Worm (Caenorhabditis elegans): ENCODE results near the gene laf-1.
A peak's percentile ranks its signal among the peaks of the same experiment; 100 is the strongest.

Gene laf-1

DNA sequence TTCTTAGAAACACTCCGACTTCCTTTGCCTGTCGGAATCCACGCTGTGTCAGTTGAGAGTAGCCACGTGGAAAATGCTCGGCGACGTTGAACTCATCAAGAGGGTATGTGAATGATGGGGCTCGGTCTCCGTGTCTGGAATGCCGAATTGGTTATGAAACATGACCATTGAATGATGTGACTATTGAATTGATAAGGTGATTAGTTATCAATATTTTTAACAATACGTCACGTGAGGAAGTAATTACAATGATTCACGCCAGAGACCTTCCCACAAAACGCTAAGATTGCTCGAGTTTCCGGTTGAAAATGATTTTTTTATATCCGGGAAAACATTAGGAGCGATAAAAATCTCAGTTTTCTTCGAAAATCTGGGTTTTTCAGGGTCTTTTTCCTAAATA is 19.5 kb downstream of the laf-1 start (continued):
- TF ChIP-seq vab-7 (GFP tag; IDR thresholded peaks at IDR 0.05) (no peak), unc-39 (tag; optimal IDR thresholded peaks at IDR 0.05) (no peak), F26F4.8 (GFP tag; conservative IDR thresholded peaks at IDR 0.05) (no peak), nhr-6 (tag; optimal IDR thresholded peaks at IDR 0.05) (no peak), ceh-62 (tag; optimal IDR thresholded peaks at IDR 0.05) (no peak), nhr-28 (tag; optimal IDR thresholded peaks at IDR 0.05) (peak; percentile 49), pqm-1 (tag; optimal IDR thresholded peaks at IDR 0.05) (peak; percentile 31), D1046.2 (GFP tag; IDR thresholded peaks at IDR 0.05) (no peak), unc-130 (GFP tag; optimal IDR thresholded peaks at IDR 0.05) (no peak), lin-38 (GFP tag; IDR thresholded peaks at IDR 0.05) (peak; percentile 21; the same call in 1 of the 2 replicates), Y5F2A.4 (GFP tag; optimal IDR thresholded peaks at IDR 0.05) (no peak), lin-39 (tag; optimal IDR thresholded peaks at IDR 0.05) (no peak), ces-1 (GFP tag; optimal IDR thresholded peaks at IDR 0.05) (no peak), ztf-11 (tag; optimal IDR thresholded peaks at IDR 0.05) (no peak), daf-8 (GFP tag; IDR thresholded peaks at IDR 0.05) (no peak), unc-62 (GFP tag; optimal IDR thresholded peaks at IDR 0.05 in 1 of 2) (no peak), unc-62 (tag; optimal IDR thresholded peaks at IDR 0.05) (no peak), ZK337.2 (GFP tag; IDR thresholded peaks at IDR 0.05) (no peak), lin-13 (GFP tag; optimal IDR thresholded peaks at IDR 0.05) (no peak), zfp-3 (GFP tag; conservative IDR thresholded peaks at IDR 0.05) (no peak), snpc-4 (tag; optimal IDR thresholded peaks at IDR 0.05) (no peak), ama-1 (optimal IDR thresholded peaks at IDR 0.05) (no peak), egl-43 (GFP tag; IDR thresholded peaks at IDR 0.05) (no peak), zag-1 (tag; optimal IDR thresholded peaks at IDR 0.05) (no peak), T20F7.1 (GFP tag; optimal IDR thresholded peaks at IDR 0.05) (no peak), Y48G9A.11 (GFP tag; IDR thresholded peaks at IDR 0.05) (no peak), gei-8 (GFP tag; optimal IDR thresholded peaks at IDR 0.05) (no peak), nhr-76 (tag; optimal IDR thresholded peaks at IDR 0.05) (no peak)

DNA sequence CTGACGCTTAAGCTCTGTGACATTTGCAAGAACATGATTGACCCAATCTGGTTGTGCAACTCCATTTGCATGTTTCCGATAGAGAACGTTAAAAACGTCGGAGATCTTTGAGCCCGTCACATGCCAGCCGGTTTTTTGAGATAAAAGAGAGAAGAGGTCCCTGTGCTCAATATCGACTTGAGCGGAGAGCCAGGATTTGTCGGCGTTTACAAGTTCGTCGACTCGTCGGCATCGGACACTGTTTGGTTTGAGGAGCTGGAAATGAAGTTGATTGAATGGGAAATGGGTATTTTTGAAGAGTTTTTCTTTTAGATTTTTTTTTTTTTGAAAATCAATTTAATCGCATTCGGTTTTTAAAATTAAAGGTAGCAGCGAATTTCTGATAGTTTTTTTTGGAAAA is 20.8 kb downstream of the laf-1 start:
- TF ChIP-seq aha-1 (tag) = peak; percentile 53
- TF ChIP-seq daf-8 (GFP tag; IDR thresholded peaks at IDR 0.05) = no peak
- TF ChIP-seq lin-39 (tag; optimal IDR thresholded peaks at IDR 0.05) = no peak
- TF ChIP-seq php-3 (GFP tag; IDR thresholded peaks at IDR 0.05) = no peak
- no peak for TF ChIP-seq nhr-28 (tag; optimal IDR thresholded peaks at IDR 0.05)

DNA sequence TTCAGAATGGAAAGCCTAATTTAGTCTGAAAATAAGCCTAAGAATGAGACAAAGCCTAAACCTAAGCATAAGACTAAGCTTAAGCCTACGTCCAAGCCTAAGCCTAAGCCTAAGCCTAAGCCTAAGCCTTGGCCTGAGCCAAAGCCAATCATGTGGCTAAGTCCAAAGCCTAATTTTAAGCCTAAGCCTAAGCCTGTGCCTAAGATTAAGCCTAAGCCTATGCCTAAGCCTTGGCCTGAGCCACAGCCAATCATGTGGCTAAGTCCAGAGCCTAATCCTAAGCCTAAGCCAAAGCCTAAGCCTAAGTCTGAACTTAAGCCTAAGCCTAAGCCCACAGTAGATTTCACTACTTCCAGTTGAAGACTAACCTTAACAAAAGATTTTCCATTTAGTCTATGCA is 21.4 kb downstream of the laf-1 start:
- TF ChIP-seq Y105C5A.15 (GFP tag; IDR thresholded peaks at IDR 0.05) = 0 out of 2 replicates have a peak, but pooled peaks have one; percentile 34
- TF ChIP-seq nhr-111 (GFP tag; optimal IDR thresholded peaks at IDR 0.05) = no peak
- 0 out of 2 replicates have a peak, but pooled peaks have one; percentile 7 for TF ChIP-seq madf-9 (GFP tag; conservative IDR thresholded peaks at IDR 0.05)

DNA sequence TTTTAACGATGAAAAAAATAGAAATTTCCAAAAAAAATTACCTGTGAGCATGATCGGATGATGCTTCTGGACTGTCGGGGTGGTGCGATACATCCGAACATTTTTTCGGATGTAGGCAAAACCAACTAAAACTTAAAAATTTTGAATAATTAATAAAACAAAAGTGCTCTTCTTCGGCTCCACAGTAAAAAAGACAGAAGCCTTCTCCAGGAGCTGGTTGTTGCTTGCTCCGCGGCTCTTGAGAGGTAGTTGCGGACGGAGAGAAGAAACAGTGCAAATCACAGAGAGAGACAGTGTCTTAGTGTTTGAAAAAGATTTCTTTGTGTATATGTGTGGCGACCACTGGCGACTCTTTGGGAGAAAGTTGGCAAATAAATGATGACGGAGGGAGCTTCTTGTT is 22.6 kb downstream of the laf-1 start, which contains the start of gene gldi-9:
TSS of gene gldi-9 (minus strand) at position 101 of the 400 bp plus-strand sequence.
- TF ChIP-seq ces-1 (GFP tag; optimal IDR thresholded peaks at IDR 0.05) (no peak), hmg-1.1 (GFP tag; IDR thresholded peaks at IDR 0.05) (no peak), daf-8 (GFP tag; IDR thresholded peaks at IDR 0.05) (no peak), dve-1 (tag; optimal IDR thresholded peaks at IDR 0.05; ENCODE audit: insufficient read depth) (no peak), duxl-1 (tag; optimal IDR thresholded peaks at IDR 0.05; ENCODE audit: poor library complexity) (no peak), zip-11 (GFP tag; IDR thresholded peaks at IDR 0.05) (no peak), nhr-111 (GFP tag; optimal IDR thresholded peaks at IDR 0.05) (no peak), nhr-10 (tag; optimal IDR thresholded peaks at IDR 0.05) (no peak), zfp-2 (tag; optimal IDR thresholded peaks at IDR 0.05) (no peak), hif-1 (tag; optimal IDR thresholded peaks at IDR 0.05) (no peak)

Data from whole organism, L4 larva.